Fruit fly (Drosophila melanogaster) whole organism, pupa: ENCODE data around the gene ems.

Experiments
- CG15710 ChIP-seq: fragments of 200-800 bp; sonication (Bioruptor generic); optimal IDR thresholded peaks from 2 replicates; lab custom pipeline; 2018; ENCODE audit warnings: missing biosample characterization, mild to moderate bottlenecking, missing genetic modification characterization, moderate library complexity
- Ets98B ChIP-seq: fragments of 200-800 bp; sonication (Bioruptor generic); IDR thresholded peaks from 2 replicates; pipeline ENCODE4 v1.3.6; 2022; ENCODE audit warnings: missing biosample characterization, missing genetic modification characterization
- Snoo ChIP-seq: fragments of 200-800 bp; sonication (Bioruptor generic); optimal IDR thresholded peaks from 3 replicates; lab custom pipeline; 2017; ENCODE audit warnings: missing biosample characterization, mild to moderate bottlenecking, missing genetic modification characterization, inconsistent platforms

DNA sequence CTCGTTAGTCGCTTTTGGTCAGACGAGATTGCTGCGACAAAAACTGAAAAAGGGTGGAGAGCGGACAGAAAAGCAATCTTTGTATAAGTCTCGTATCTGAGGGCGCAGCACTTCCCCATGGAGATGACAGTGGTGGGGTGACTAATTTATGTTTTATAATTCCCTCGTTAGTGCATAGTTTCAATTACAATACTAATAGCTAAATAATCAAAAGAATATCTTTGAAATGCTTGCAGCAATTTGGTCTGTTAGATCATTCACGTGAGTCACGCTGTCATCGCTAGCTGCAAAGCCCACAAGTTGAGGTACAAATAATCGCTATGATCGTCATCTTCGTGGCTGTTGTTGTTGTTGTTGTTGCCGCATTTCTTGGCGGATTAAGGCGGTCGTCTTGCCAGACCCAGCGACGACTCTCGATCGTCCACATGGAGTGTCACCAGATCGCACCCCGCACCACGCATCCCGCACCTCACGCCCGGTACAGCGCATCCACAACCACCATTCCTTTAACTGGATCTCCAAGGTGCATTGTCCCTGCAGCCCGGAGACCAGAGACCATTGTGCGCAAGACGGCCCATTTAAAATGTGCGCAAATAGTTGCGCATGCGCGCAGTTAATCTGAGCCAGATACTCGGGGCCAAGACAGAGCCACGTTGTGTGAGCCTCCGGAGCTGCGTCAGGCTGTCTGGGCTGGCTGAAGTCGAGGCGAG lies 20.3 kb downstream of the ems start:
- TF ChIP-seq Ets98B (GFP tag; lab: Robert Waterston, UW) (peak; percentile 54; the same call in 1 of the 2 replicates), CG15710 (tag; lab: Kevin White, UChicago) (peak; percentile 85), Snoo (tag; lab: Kevin White, UChicago) (peak; percentile 69)
